Worm (Caenorhabditis elegans) whole organism, L1 larva: ENCODE results near the gene dyf-18.

Source experiments
- ceh-82 ChIP-seq, 3 experiments: fragments of 150-350 bp in 1 of 3; sonication (generic microtip) in 2 of 3; optimal IDR thresholded peaks; 2 replicates each; lab custom pipeline; 2014 to 2017; ENCODE audit warnings: missing biosample characterization in 3 of 3, missing genetic modification characterization in 3 of 3
- pqm-1 ChIP-seq: sonication (generic microtip); optimal IDR thresholded peaks from 3 replicates; lab custom pipeline; 2017; ENCODE audit warnings: missing biosample characterization, missing genetic modification characterization
- snpc-4 ChIP-seq: fragments of 150-350 bp; optimal IDR thresholded peaks from 2 replicates; lab custom pipeline; 2014; ENCODE audit warnings: missing biosample characterization, missing genetic modification characterization

- TF ChIP-seq ceh-82 (tag; optimal IDR thresholded peaks at IDR 0.05; lab: Kevin White, UChicago) (no peak), snpc-4 (tag; lab: Kevin White, UChicago) (no peak), pqm-1 (no peak)
Observed at ce11 chrIV:11759852-11760251, 41.1 kb downstream of the dyf-18 start.
